Fruit fly (Drosophila melanogaster) whole organism, embryonic: ENCODE data around the gene Alms1a.

Experiments
- Adf1 ChIP-seq: fragments of 200-800 bp; sonication (Bioruptor generic); IDR thresholded peaks from 2 replicates; pipeline ENCODE4 v1.3.6; 2022; ENCODE audit warnings: missing biosample characterization, missing genetic modification characterization
- B-H1 ChIP-seq: fragments of 200-800 bp; sonication (Bioruptor generic); IDR thresholded peaks from 3 replicates; pipeline ENCODE4 v1.3.6; 2022; ENCODE audit warnings: missing biosample characterization, missing genetic modification characterization
- Bgb ChIP-seq: fragments of 200-800 bp; sonication (Bioruptor generic); IDR thresholded peaks from 2 replicates; pipeline ENCODE4 v1.3.6; 2022; ENCODE audit warnings: missing biosample characterization, missing genetic modification characterization; ENCODE audit not compliant: partially characterized antibody
- Bteb2 ChIP-seq: fragments of 200-800 bp; sonication (Bioruptor generic); optimal IDR thresholded peaks from 2 replicates; lab custom pipeline; 2016; ENCODE audit warnings: missing biosample characterization, missing genetic modification characterization
- CG1024 ChIP-seq: fragments of 200-800 bp; sonication (Bioruptor generic); IDR thresholded peaks from 2 replicates; pipeline ENCODE4 v1.3.6; 2022; ENCODE audit warnings: missing biosample characterization, missing genetic modification characterization
- CG11504 ChIP-seq: fragments of 200-800 bp; sonication (Bioruptor generic); optimal IDR thresholded peaks from 3 replicates; lab custom pipeline; 2019; ENCODE audit warnings: missing biosample characterization, mild to moderate bottlenecking, missing genetic modification characterization, moderate library complexity
- CG12155 ChIP-seq: fragments of 200-800 bp; sonication (Bioruptor generic); optimal IDR thresholded peaks from 3 replicates; lab custom pipeline; 2016; ENCODE audit warnings: missing biosample characterization, missing genetic modification characterization
- CG17359 ChIP-seq: fragments of 200-800 bp; sonication (Bioruptor generic); optimal IDR thresholded peaks from 3 replicates; lab custom pipeline; 2018; ENCODE audit warnings: missing biosample characterization, mild to moderate bottlenecking, missing genetic modification characterization, moderate library complexity
- CG2129 ChIP-seq: fragments of 200-800 bp; sonication (Bioruptor generic); IDR thresholded peaks from 2 replicates; pipeline ENCODE4 v1.3.6; 2022; ENCODE audit warnings: missing biosample characterization, missing genetic modification characterization; ENCODE audit not compliant: partially characterized antibody
- CG2875 ChIP-seq: fragments of 200-800 bp; sonication (Bioruptor generic); optimal IDR thresholded peaks from 2 replicates; lab custom pipeline; 2017; ENCODE audit warnings: missing biosample characterization, mild to moderate bottlenecking, missing genetic modification characterization, missing genetic modification reagents
- CG31441 ChIP-seq: fragments of 200-800 bp; sonication (Bioruptor generic); IDR thresholded peaks from 2 replicates; pipeline ENCODE4 v1.3.6; 2022; ENCODE audit warnings: missing biosample characterization, missing genetic modification characterization
- CG34224 ChIP-seq: fragments of 200-800 bp; sonication (Bioruptor generic); IDR thresholded peaks from 3 replicates; pipeline ENCODE4 v1.3.6; 2022; ENCODE audit warnings: missing biosample characterization, missing genetic modification characterization; ENCODE audit not compliant: partially characterized antibody
- CG4730 ChIP-seq: fragments of 200-800 bp; sonication (Bioruptor generic); IDR thresholded peaks from 2 replicates; pipeline ENCODE4 v1.3.6; 2022; ENCODE audit warnings: missing biosample characterization, missing genetic modification characterization
- CG6654 ChIP-seq: fragments of 200-800 bp; sonication (Bioruptor generic); optimal IDR thresholded peaks from 2 replicates; lab custom pipeline; 2017; ENCODE audit warnings: missing biosample characterization, mild to moderate bottlenecking, missing genetic modification characterization
- CG6683 ChIP-seq: fragments of 200-800 bp; sonication (Bioruptor generic); optimal IDR thresholded peaks from 2 replicates; lab custom pipeline; 2017; ENCODE audit warnings: missing biosample characterization, mild to moderate bottlenecking, missing genetic modification characterization, missing genetic modification reagents
- CG8924 ChIP-seq: fragments of 200-800 bp; optimal IDR thresholded peaks from 3 replicates; lab custom pipeline; 2019; ENCODE audit warnings: missing biosample characterization, mild to moderate bottlenecking, missing genetic modification characterization, moderate library complexity
- CG9797 ChIP-seq: fragments of 200-800 bp; sonication (Bioruptor generic); optimal IDR thresholded peaks from 3 replicates; lab custom pipeline; 2018; ENCODE audit warnings: missing biosample characterization, mild to moderate bottlenecking, missing genetic modification characterization
- CTCF ChIP-seq: fragments of 200-800 bp; sonication (Bioruptor generic); optimal IDR thresholded peaks from 2 replicates; lab custom pipeline; 2017; ENCODE audit warnings: missing biosample characterization, mild to moderate bottlenecking, missing genetic modification characterization, moderate library complexity
- D19B ChIP-seq: fragments of 200-800 bp; sonication (Bioruptor generic); optimal IDR thresholded peaks from 2 replicates; lab custom pipeline; 2017; ENCODE audit warnings: missing biosample characterization, mild to moderate bottlenecking, missing genetic modification characterization
- Deaf1 ChIP-seq: fragments of 200-800 bp; optimal IDR thresholded peaks from 3 replicates; lab custom pipeline; 2019; ENCODE audit warnings: missing biosample characterization, mild to moderate bottlenecking, missing genetic modification characterization, moderate library complexity
- Dp ChIP-seq: fragments of 200-800 bp; sonication (Bioruptor generic); optimal IDR thresholded peaks from 2 replicates; lab custom pipeline; 2018; ENCODE audit warnings: missing biosample characterization, mild to moderate bottlenecking, missing genetic modification characterization, moderate library complexity
- Fer3 ChIP-seq: fragments of 200-800 bp; sonication (Bioruptor generic); optimal IDR thresholded peaks from 2 replicates; lab custom pipeline; 2018; ENCODE audit warnings: missing biosample characterization, mild to moderate bottlenecking, missing genetic modification characterization, moderate library complexity
- MTF-1 ChIP-seq: fragments of 200-800 bp; sonication (Bioruptor generic); optimal IDR thresholded peaks from 2 replicates; lab custom pipeline; 2018; ENCODE audit warnings: missing biosample characterization, mild to moderate bottlenecking, missing genetic modification characterization, borderline replicate concordance
- Poxn ChIP-seq: fragments of 200-800 bp; sonication (Bioruptor generic); IDR thresholded peaks from 2 replicates; pipeline ENCODE4 v1.3.6; 2022; ENCODE audit warnings: missing biosample characterization, missing genetic modification characterization
- Scr ChIP-seq: fragments of 200-800 bp; sonication (Bioruptor generic); IDR thresholded peaks from 2 replicates; pipeline ENCODE4 v1.3.6; 2022; ENCODE audit warnings: missing biosample characterization, missing genetic modification characterization; ENCODE audit not compliant: partially characterized antibody
- Sry-δ ChIP-seq: fragments of 200-800 bp; sonication (Bioruptor generic); optimal IDR thresholded peaks from 2 replicates; lab custom pipeline; 2016; ENCODE audit warnings: missing biosample characterization, missing genetic modification characterization
- Usf ChIP-seq: fragments of 200-800 bp; sonication (Bioruptor generic); optimal IDR thresholded peaks from 2 replicates; lab custom pipeline; 2017; ENCODE audit warnings: missing genotype, missing biosample characterization, missing genetic modification characterization
- chif ChIP-seq, 2 experiments: fragments of 200-800 bp; sonication (Bioruptor generic); optimal IDR thresholded peaks; 3 replicates each; lab custom pipeline; 2016; ENCODE audit warnings: missing biosample characterization in 2 of 2, missing genetic modification characterization in 2 of 2
- dm ChIP-seq: fragments of 200-800 bp; sonication (Bioruptor generic); optimal IDR thresholded peaks from 3 replicates; lab custom pipeline; 2016; ENCODE audit warnings: missing biosample characterization, missing genetic modification characterization
- eve ChIP-seq, 2 experiments: fragments of >200 bp; optimal IDR thresholded peaks; 2 replicates each; lab custom pipeline; 2017; ENCODE audit warnings: missing biosample characterization in 2 of 2, missing genetic modification characterization in 2 of 2
- ftz-f1 ChIP-seq: fragments of 200-800 bp; sonication (Bioruptor generic); optimal IDR thresholded peaks from 2 replicates; lab custom pipeline; 2016; ENCODE audit warnings: missing biosample characterization, missing genetic modification characterization
- gem ChIP-seq: fragments of 200-800 bp; sonication (Bioruptor generic); optimal IDR thresholded peaks from 2 replicates; lab custom pipeline; 2019; ENCODE audit warnings: missing biosample characterization, mild to moderate bottlenecking, missing genetic modification characterization, moderate library complexity
- gro ChIP-seq: fragments of 200-800 bp; sonication (Bioruptor generic); optimal IDR thresholded peaks from 2 replicates; lab custom pipeline; 2016; ENCODE audit warnings: missing biosample characterization, missing genetic modification characterization
- gsb-n ChIP-seq: fragments of 200-800 bp; sonication (Bioruptor generic); optimal IDR thresholded peaks from 3 replicates; lab custom pipeline; 2018; ENCODE audit warnings: missing biosample characterization, mild to moderate bottlenecking, missing genetic modification characterization
- her ChIP-seq: fragments of 200-800 bp; sonication (Bioruptor generic); optimal IDR thresholded peaks from 2 replicates; lab custom pipeline; 2016; ENCODE audit warnings: missing biosample characterization, missing genetic modification characterization
- hkb ChIP-seq, 2 experiments: fragments of 200-800 bp in 1 of 2; fragments of >200 bp in 1 of 2; sonication (Bioruptor generic) in 1 of 2; IDR thresholded peaks in 1 of 2; optimal IDR thresholded peaks in 1 of 2; 2 replicates each; pipeline versions ENCODE4 v1.3.6 to Lab custom; 2017 to 2022; ENCODE audit warnings: missing biosample characterization in 1 of 2, missing genetic modification characterization in 1 of 2
- insv ChIP-seq, 2 experiments: fragments of 200-800 bp; sonication (Bioruptor generic); optimal IDR thresholded peaks; 3 replicates each; lab custom pipeline; 2016 to 2018; ENCODE audit warnings: missing biosample characterization in 2 of 2, missing genetic modification characterization in 2 of 2
- ken ChIP-seq: fragments of 200-800 bp; sonication (Bioruptor generic); IDR thresholded peaks from 3 replicates; pipeline ENCODE4 v1.3.6; 2022; ENCODE audit warnings: missing biosample characterization, missing genetic modification characterization
- nmo ChIP-seq: fragments of 200-800 bp; sonication (Bioruptor generic); optimal IDR thresholded peaks from 2 replicates; lab custom pipeline; 2018; ENCODE audit warnings: missing biosample characterization, mild to moderate bottlenecking, missing genetic modification characterization, moderate library complexity
- pzg ChIP-seq: fragments of 200-800 bp; sonication (Bioruptor generic); optimal IDR thresholded peaks from 3 replicates; lab custom pipeline; 2018; ENCODE audit warnings: missing biosample characterization, mild to moderate bottlenecking, missing genetic modification characterization, moderate library complexity
- sens ChIP-seq: fragments of 200-800 bp; sonication (Bioruptor generic); peaks from one replicate; lab custom pipeline; 2016; ENCODE audit warnings: missing biosample characterization, missing genetic modification characterization
- slbo ChIP-seq: fragments of 200-800 bp; sonication (Bioruptor generic); IDR thresholded peaks from 2 replicates; pipeline ENCODE4 v1.3.6; 2022; ENCODE audit warnings: missing biosample characterization, missing genetic modification characterization
- tgo ChIP-seq: fragments of 200-800 bp; sonication (Bioruptor generic); IDR thresholded peaks from 3 replicates; pipeline ENCODE4 v1.3.6; 2022; ENCODE audit warnings: missing biosample characterization, missing genetic modification characterization
- tll ChIP-seq, 2 experiments: fragments of 200-800 bp in 1 of 2; fragments of >200 bp in 1 of 2; sonication (Bioruptor generic) in 1 of 2; optimal IDR thresholded peaks; 2 replicates each; lab custom pipeline; 2017 to 2019; ENCODE audit warnings: missing biosample characterization in 2 of 2, missing genetic modification characterization in 2 of 2, mild to moderate bottlenecking in 1 of 2, moderate library complexity in 1 of 2
- unpg ChIP-seq: fragments of 200-800 bp; sonication (Bioruptor generic); optimal IDR thresholded peaks from 3 replicates; lab custom pipeline; 2018; ENCODE audit warnings: missing biosample characterization, mild to moderate bottlenecking, missing genetic modification characterization, moderate library complexity
- vnd ChIP-seq: fragments of 200-800 bp; sonication (Bioruptor generic); IDR thresholded peaks from 3 replicates; pipeline ENCODE4 v1.3.6; 2022; ENCODE audit warnings: missing biosample characterization, missing genetic modification characterization; ENCODE audit not compliant: partially characterized antibody
- vvl ChIP-seq: fragments of 200-800 bp; sonication (Bioruptor generic); IDR thresholded peaks from 2 replicates; pipeline ENCODE4 v1.3.6; 2022; ENCODE audit warnings: missing biosample characterization, missing genetic modification characterization
- wdn ChIP-seq: fragments of 200-800 bp; sonication (Bioruptor generic); IDR thresholded peaks from 2 replicates; pipeline ENCODE4 v1.3.6; 2022; ENCODE audit warnings: missing biosample characterization, missing genetic modification characterization
- zfh2 ChIP-seq: fragments of 200-800 bp; sonication (Bioruptor generic); optimal IDR thresholded peaks from 2 replicates; lab custom pipeline; 2016; ENCODE audit warnings: missing biosample characterization, missing genetic modification characterization

Gene Alms1a

dm6 chrX:4666650-4667360, 31.0 kb upstream of the Alms1a start, which contains the start of gene CG3009 (continued):
- TF ChIP-seq CG6654 (peak; percentile 89), CG4730 (GFP tag; lab: Robert Waterston, UW) (peak; percentile 95), CG2129 (no peak), CG17359 (tag; lab: Kevin White, UChicago) (peak; percentile 97), vvl (GFP tag; lab: Robert Waterston, UW) (peak; percentile 98), zfh2 (GFP tag; lab: Kevin White, UChicago) (peak; percentile 98), sens (peak; percentile 99), Adf1 (peak; percentile 94), CG2875 (GFP tag; lab: Kevin White, UChicago) (peak; percentile 95), gem (tag; lab: Kevin White, UChicago) (peak; percentile 98), CG6683 (peak; percentile 95), ken (GFP tag; lab: Robert Waterston, UW) (peak; percentile 96), vnd (GFP tag; lab: Robert Waterston, UW) (no peak), her (peak; percentile 97), D19B (GFP tag; lab: Kevin White, UChicago) (peak; percentile 93), MTF-1 (GFP tag; lab: Kevin White, UChicago) (peak; percentile 94), ftz-f1 (peak; percentile 93), Sry-δ (peak; percentile 72), chif (GFP tag; optimal IDR thresholded peaks at IDR 0.05; lab: Kevin White, UChicago) (peak; percentile 95 to 97), tll (GFP tag; optimal IDR thresholded peaks at IDR 0.05; lab: Kevin White, UChicago) (peak in 1 of 2 experiments; percentile 5), Scr (GFP tag; lab: Robert Waterston, UW) (no peak), insv (GFP tag; optimal IDR thresholded peaks at IDR 0.05; lab: Kevin White, UChicago) (peak in 1 of 2 experiments; percentile 79), wdn (GFP tag; lab: Robert Waterston, UW) (peak; percentile 98), slbo (GFP tag; lab: Robert Waterston, UW) (peak; percentile 99), dm (peak; percentile 92), CG31441 (GFP tag; lab: Robert Waterston, UW) (peak; percentile 96), eve (GFP tag; optimal IDR thresholded peaks at IDR 0.05; lab: Kevin White, UChicago) (peak in 1 of 2 experiments; percentile 98), gsb-n (tag; lab: Kevin White, UChicago) (peak; percentile 89), CG11504 (tag; lab: Kevin White, UChicago) (peak; percentile 96), hkb (optimal IDR thresholded peaks at IDR 0.05; lab: Kevin White, UChicago) (peak; percentile 38), hkb (GFP tag; IDR thresholded peaks at IDR 0.05; lab: Robert Waterston, UW) (peak; percentile 99), Bgb (GFP tag; lab: Robert Waterston, UW) (peak; percentile 29; the same call in 1 of the 2 replicates), Poxn (GFP tag; lab: Robert Waterston, UW) (peak; percentile 95), pzg (GFP tag; lab: Kevin White, UChicago) (peak; percentile 45), gro (GFP tag; lab: Kevin White, UChicago) (peak; percentile 98), Dp (GFP tag; lab: Kevin White, UChicago) (peak; percentile 39), tgo (GFP tag; lab: Robert Waterston, UW) (peak; percentile 97), Fer3 (peak; percentile 96), CTCF (GFP tag; lab: Kevin White, UChicago) (peak; percentile 78), CG9797 (GFP tag; lab: Kevin White, UChicago) (peak; percentile 50), nmo (peak; percentile 95), B-H1 (GFP tag; lab: Robert Waterston, UW) (peak; percentile 95), Bteb2 (GFP tag; lab: Kevin White, UChicago) (peak; percentile 97), Deaf1 (tag; lab: Kevin White, UChicago) (peak; percentile 88), CG12155 (GFP tag; lab: Kevin White, UChicago) (peak; percentile 96), unpg (peak; percentile 97), CG1024 (GFP tag; lab: Robert Waterston, UW) (peak; percentile 90), Usf (GFP tag; lab: Kevin White, UChicago) (peak; percentile 93), CG8924 (peak; percentile 97), CG34224 (GFP tag; lab: Robert Waterston, UW) (no peak)
